Worm (Caenorhabditis elegans): Measurements from ENCODE around the gene F43E2.6.
"Not testable (repeated sequence)": the region's sequence is repeated elsewhere in the genome, so short reads cannot be mapped to it uniquely, and the experiment has no call there.

F43E2.6 gene

DNA sequence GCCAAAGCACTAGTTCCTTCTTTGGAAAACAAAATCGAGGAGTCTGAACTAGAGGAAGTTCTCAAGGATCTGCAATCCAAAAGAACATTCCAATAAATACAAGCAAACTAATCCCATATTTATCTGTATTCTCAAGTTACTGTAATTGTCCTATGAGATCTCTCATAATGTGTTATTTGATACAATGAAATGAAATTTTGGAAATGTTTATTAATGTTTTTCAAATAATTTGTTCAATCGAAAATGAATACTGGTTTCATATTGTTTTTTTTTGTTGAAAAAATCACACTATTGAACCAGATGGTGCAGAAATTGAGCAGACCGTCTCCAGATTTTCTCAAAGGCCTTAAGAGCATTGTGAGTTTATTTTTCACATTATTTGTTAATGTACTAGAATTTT is 6.3 kb upstream of the F43E2.6 start, which contains the start of gene F43E2.1:
F43E2.1 (plus strand) TSS at position 301 of the 400 bp plus-strand sequence.
- TF ChIP-seq ceh-100 (GFP tag; IDR thresholded peaks at IDR 0.05) (no peak), akir-1 (GFP tag; optimal IDR thresholded peaks at IDR 0.05) (no peak), nfya-2 (GFP tag; IDR thresholded peaks at IDR 0.05) (no peak), Y79H2A.3 (GFP tag; conservative IDR thresholded peaks at IDR 0.05) (no peak), F39B2.1 (GFP tag; IDR thresholded peaks at IDR 0.05) (no peak), F23B12.7 (tag; optimal IDR thresholded peaks at IDR 0.05; ENCODE audit: insufficient read depth) (no peak), F57C9.4 (tag; optimal IDR thresholded peaks at IDR 0.05) (no peak), snpc-1.1 (tag; optimal IDR thresholded peaks at IDR 0.05; ENCODE audit: insufficient read depth) (no peak)

ce11 chrII:7374143-7374542 is 5.5 kb upstream of the F43E2.6 start, which contains the start of the genes mtch-1 and rpb-4:
Gene mtch-1 (minus strand): TSS chrII:7374166.
Gene rpb-4 (plus strand): TSS chrII:7374495.
- TF ChIP-seq hmg-20 (GFP tag; IDR thresholded peaks at IDR 0.05): no peak
- peak; percentile 23 for TF ChIP-seq snpc-3.4 (tag; optimal IDR thresholded peaks at IDR 0.05)
- no peak for TF ChIP-seq egl-44 (GFP tag; IDR thresholded peaks at IDR 0.05)
- peak; percentile 39 for TF ChIP-seq snpc-4 (GFP tag; optimal IDR thresholded peaks at IDR 0.05)
- TF ChIP-seq snpc-4 (tag; optimal IDR thresholded peaks at IDR 0.05): peak in 1 of 4 experiments; percentile 34
- peak; percentile 12 for TF ChIP-seq ztf-18 (tag; optimal IDR thresholded peaks at IDR 0.05)
- TF ChIP-seq F23B12.7 (tag; optimal IDR thresholded peaks at IDR 0.05; ENCODE audit: insufficient read depth): peak; percentile 33
- TF ChIP-seq K11D2.4 (GFP tag; IDR thresholded peaks at IDR 0.05): no peak
- TF ChIP-seq C17E4.6 (GFP tag; IDR thresholded peaks at IDR 0.05): no peak
- peak; percentile 13 for TF ChIP-seq attf-5 (GFP tag; optimal IDR thresholded peaks at IDR 0.05)
- TF ChIP-seq nfyb-1 (GFP tag; IDR thresholded peaks at IDR 0.05): no peak
- no peak for TF ChIP-seq xnd-1 (tag; optimal IDR thresholded peaks at IDR 0.05)
- no peak for TF ChIP-seq ceh-79 (tag; optimal IDR thresholded peaks at IDR 0.05)
- peak; percentile 11 for TF ChIP-seq rpc-1 (optimal IDR thresholded peaks at IDR 0.05)
- no peak for TF ChIP-seq rpc-1 (tag; optimal IDR thresholded peaks at IDR 0.05)
- no peak for TF ChIP-seq ceh-100 (GFP tag; IDR thresholded peaks at IDR 0.05)
- peak; percentile 19 for TF ChIP-seq nhr-80 (tag; optimal IDR thresholded peaks at IDR 0.05)
- TF ChIP-seq Y79H2A.3 (GFP tag; conservative IDR thresholded peaks at IDR 0.05): no peak
- peak; percentile 44 for TF ChIP-seq snpc-1.1 (tag; optimal IDR thresholded peaks at IDR 0.05; ENCODE audit: insufficient read depth)

DNA sequence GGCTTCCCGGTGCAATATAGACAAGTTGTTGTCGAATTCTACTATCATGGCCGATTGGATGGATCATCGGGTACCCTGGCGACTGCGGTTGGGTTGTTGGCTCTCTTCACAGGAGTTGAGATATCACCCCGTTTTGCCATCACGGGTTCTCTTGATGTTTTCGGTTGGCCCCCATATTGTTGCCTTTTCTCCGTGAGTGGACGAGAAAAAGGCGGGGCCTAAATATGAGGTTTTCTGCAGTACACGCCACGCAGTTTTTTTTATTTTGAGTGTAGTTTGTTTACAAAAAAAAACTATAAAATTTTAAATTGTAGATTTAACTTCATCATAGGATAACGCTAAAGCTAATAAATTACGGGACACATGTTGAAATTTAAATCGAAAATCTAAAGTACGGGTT is 3.7 kb upstream of the F43E2.6 start:
- peak; percentile 42 for TF ChIP-seq ekl-4 (GFP tag; IDR thresholded peaks at IDR 0.05)
- TF ChIP-seq madf-6 (GFP tag; IDR thresholded peaks at IDR 0.05): peak; percentile 60
- TF ChIP-seq ztf-28 (GFP tag; IDR thresholded peaks at IDR 0.05): 0 out of 2 replicates have a peak, but pooled peaks have one; percentile 32
- TF ChIP-seq C17E4.6 (GFP tag; IDR thresholded peaks at IDR 0.05): 0 out of 2 replicates have a peak, but pooled peaks have one; percentile 30
- peak; percentile 30; the same call in 1 of the 2 replicates for TF ChIP-seq nfyb-1 (GFP tag; IDR thresholded peaks at IDR 0.05)
- peak; percentile 44; the same call in 1 of the 2 replicates for TF ChIP-seq pbrm-1 (GFP tag; IDR thresholded peaks at IDR 0.05)
- 0 out of 2 replicates have a peak, but pooled peaks have one; percentile 21 for TF ChIP-seq hmg-1.2 (GFP tag; IDR thresholded peaks at IDR 0.05)
- 0 out of 2 replicates have a peak, but pooled peaks have one; percentile 56 for TF ChIP-seq hsf-1 (GFP tag; IDR thresholded peaks at IDR 0.05)

DNA sequence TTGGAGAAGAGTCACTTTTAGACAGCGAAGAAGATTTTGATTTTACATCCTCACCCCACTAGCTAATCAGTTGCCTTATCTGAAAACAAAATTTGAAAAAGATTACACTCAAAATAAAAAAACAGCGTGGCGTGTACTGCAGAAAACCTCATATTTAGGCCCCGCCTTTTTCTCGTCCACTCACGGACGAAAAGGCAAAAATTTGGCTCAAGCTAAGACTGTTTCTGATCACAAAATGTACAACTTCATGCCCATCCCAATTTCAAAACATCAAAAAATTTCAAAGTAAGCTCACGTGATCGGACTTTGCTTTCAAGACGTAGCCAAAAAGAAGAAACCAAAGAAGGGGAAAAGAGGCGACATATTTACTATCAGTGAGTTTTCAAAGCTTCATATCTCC is 2.9 kb upstream of the F43E2.6 start:
- peak; percentile 40 for TF ChIP-seq snpc-4 (GFP tag; optimal IDR thresholded peaks at IDR 0.05)
- peak in 2 of 4 experiments; percentile 89 to 93 for TF ChIP-seq snpc-4 (tag; optimal IDR thresholded peaks at IDR 0.05)

ce11 chrII:7370195-7370594 is 1.5 kb upstream of the F43E2.6 start, which contains the start of gene F43E2.11:
Gene F43E2.11 (minus strand): TSS chrII:7370295.
- TF ChIP-seq attf-3 (GFP tag; conservative IDR thresholded peaks at IDR 0.05); F55B11.4 (tag; optimal IDR thresholded peaks at IDR 0.05; ENCODE audit: borderline replicate concordance, insufficient read depth); ceh-91 (GFP tag; IDR thresholded peaks at IDR 0.05): not testable (repeated sequence)

All from whole organism, young adult.